Worm (Caenorhabditis elegans) whole organism, L3 larva: ENCODE measurements around the gene mrpl-2.

ENCODE experiments used
- R02D3.7 ChIP-seq: fragments of 150-350 bp; optimal IDR thresholded peaks from 2 replicates; lab custom pipeline; 2014; ENCODE audit warnings: missing biosample characterization, missing genetic modification characterization
- ZK546.5 ChIP-seq: sonication (generic microtip); optimal IDR thresholded peaks from 2 replicates; lab custom pipeline; 2017; ENCODE audit warnings: missing biosample characterization, missing genetic modification characterization
- aly-2 ChIP-seq: fragments of 150-350 bp; optimal IDR thresholded peaks from 2 replicates; lab custom pipeline; 2014; ENCODE audit warnings: missing biosample characterization, missing genetic modification characterization
- ceh-16 ChIP-seq: sonication (generic microtip); optimal IDR thresholded peaks from 2 replicates; lab custom pipeline; 2017; ENCODE audit warnings: missing biosample characterization, missing genetic modification characterization
- ceh-28 ChIP-seq: fragments of 150-350 bp; optimal IDR thresholded peaks from 2 replicates; lab custom pipeline; 2014; ENCODE audit warnings: missing biosample characterization, missing genetic modification reagents, missing genetic modification characterization
- ceh-9 ChIP-seq: sonication (generic microtip); optimal IDR thresholded peaks from 2 replicates; lab custom pipeline; 2018; ENCODE audit warnings: missing biosample characterization, missing genetic modification characterization
- daf-12 ChIP-seq: fragments of 150-350 bp; optimal IDR thresholded peaks from 2 replicates; lab custom pipeline; 2014; ENCODE audit warnings: missing biosample characterization, missing genetic modification reagents, missing genetic modification characterization
- egl-27 ChIP-seq: sonication (generic microtip); optimal IDR thresholded peaks from 4 replicates; lab custom pipeline; 2017; ENCODE audit warnings: missing biosample characterization, missing genetic modification reagents, missing genetic modification characterization
- eor-1 ChIP-seq, 2 experiments: fragments of 150-350 bp; optimal IDR thresholded peaks; 2 replicates each; lab custom pipeline; 2014 to 2018; ENCODE audit warnings: missing biosample characterization in 2 of 2, missing genetic modification characterization in 2 of 2
- fkh-2 ChIP-seq: fragments of 150-350 bp; optimal IDR thresholded peaks from 2 replicates; lab custom pipeline; 2014; ENCODE audit warnings: missing biosample characterization, missing genetic modification reagents, missing genetic modification characterization
- fos-1 ChIP-seq: fragments of 150-350 bp; optimal IDR thresholded peaks from 2 replicates; lab custom pipeline; 2014; ENCODE audit warnings: missing biosample characterization, missing genetic modification characterization
- jun-1 ChIP-seq: fragments of 150-350 bp; optimal IDR thresholded peaks from 2 replicates; lab custom pipeline; 2014; ENCODE audit warnings: missing biosample characterization, missing genetic modification reagents, missing genetic modification characterization
- lsy-12 ChIP-seq: sonication (generic microtip); optimal IDR thresholded peaks from 2 replicates; lab custom pipeline; 2016; ENCODE audit warnings: mild to moderate bottlenecking, missing genetic modification characterization, missing compliant biosample characterization
- mdl-1 ChIP-seq: fragments of 150-350 bp; optimal IDR thresholded peaks from 2 replicates; lab custom pipeline; 2014; ENCODE audit warnings: missing biosample characterization, missing genetic modification characterization
- mml-1 ChIP-seq: fragments of 150-350 bp; sonication (generic microtip); optimal IDR thresholded peaks from 3 replicates; lab custom pipeline; 2014; ENCODE audit warnings: missing biosample characterization, missing genetic modification characterization
- nfya-1 ChIP-seq: sonication (generic microtip); optimal IDR thresholded peaks from 2 replicates; lab custom pipeline; 2017; ENCODE audit warnings: missing genetic modification characterization, mild to moderate bottlenecking, missing compliant biosample characterization, antibody characterized with exemption, moderate library complexity; ENCODE audit not compliant: insufficient read depth
- nhr-11 ChIP-seq: fragments of 150-350 bp; optimal IDR thresholded peaks from 2 replicates; lab custom pipeline; 2014; ENCODE audit warnings: missing biosample characterization, missing genetic modification characterization
- nhr-12 ChIP-seq: fragments of 150-350 bp; optimal IDR thresholded peaks from 2 replicates; lab custom pipeline; 2014; ENCODE audit warnings: missing biosample characterization, missing genetic modification characterization
- nhr-23 ChIP-seq: fragments of 150-350 bp; optimal IDR thresholded peaks from 2 replicates; lab custom pipeline; 2014; ENCODE audit warnings: missing biosample characterization, missing genetic modification reagents, missing genetic modification characterization
- nhr-237 ChIP-seq: fragments of 150-350 bp; optimal IDR thresholded peaks from 2 replicates; lab custom pipeline; 2014; ENCODE audit warnings: missing biosample characterization, missing genetic modification characterization
- nhr-25 ChIP-seq: sonication (generic microtip); optimal IDR thresholded peaks from 2 replicates; lab custom pipeline; 2017; ENCODE audit warnings: missing biosample characterization, missing genetic modification characterization
- nhr-28 ChIP-seq: fragments of 150-350 bp; optimal IDR thresholded peaks from 2 replicates; lab custom pipeline; 2014; ENCODE audit warnings: missing biosample characterization, missing genetic modification characterization
- nhr-76 ChIP-seq: fragments of 150-350 bp; sonication (generic microtip); optimal IDR thresholded peaks from 5 replicates; lab custom pipeline; 2014; ENCODE audit warnings: missing biosample characterization, missing genetic modification characterization
- pha-4 ChIP-seq: fragments of 150-350 bp; optimal IDR thresholded peaks from 2 replicates; lab custom pipeline; 2014; ENCODE audit warnings: missing biosample characterization, missing genetic modification reagents, missing genetic modification characterization
- sea-2 ChIP-seq: fragments of 150-350 bp; sonication (generic microtip); optimal IDR thresholded peaks from 4 replicates; lab custom pipeline; 2014; ENCODE audit warnings: missing biosample characterization, missing genetic modification reagents, missing genetic modification characterization
- skn-1 ChIP-seq: fragments of 150-350 bp; optimal IDR thresholded peaks from 2 replicates; lab custom pipeline; 2014; ENCODE audit warnings: missing biosample characterization, missing genetic modification characterization
- tbx-2 ChIP-seq: sonication (generic microtip); optimal IDR thresholded peaks from 2 replicates; lab custom pipeline; 2016; ENCODE audit warnings: mild to moderate bottlenecking, missing genetic modification characterization, missing compliant biosample characterization
- unc-39 ChIP-seq: sonication (generic microtip); optimal IDR thresholded peaks from 4 replicates; lab custom pipeline; 2017; ENCODE audit warnings: missing biosample characterization, missing genetic modification characterization
- unc-62 ChIP-seq: fragments of 150-350 bp; sonication (generic microtip); optimal IDR thresholded peaks from 4 replicates; lab custom pipeline; 2014; ENCODE audit warnings: missing biosample characterization, missing genetic modification reagents, missing genetic modification characterization
- zag-1 ChIP-seq: fragments of 150-350 bp; optimal IDR thresholded peaks from 2 replicates; lab custom pipeline; 2014; ENCODE audit warnings: missing biosample characterization, missing genetic modification characterization
- ztf-11 ChIP-seq: fragments of 150-350 bp; optimal IDR thresholded peaks from 2 replicates; lab custom pipeline; 2014; ENCODE audit warnings: missing biosample characterization, missing genetic modification characterization
- ztf-4 ChIP-seq: fragments of 150-350 bp; optimal IDR thresholded peaks from 2 replicates; lab custom pipeline; 2014; ENCODE audit warnings: missing biosample characterization, missing genetic modification characterization

The mrpl-2 gene

ce11 chrIV:741831-742230, 31.2 kb upstream of the mrpl-2 start:
- no peak for TF ChIP-seq nhr-28 (tag; lab: Kevin White, UChicago)
- TF ChIP-seq tbx-2 (tag; lab: Kevin White, UChicago): no peak
- no peak for TF ChIP-seq eor-1 (tag; optimal IDR thresholded peaks at IDR 0.05; lab: Kevin White, UChicago)
- TF ChIP-seq ceh-28 (tag; lab: Kevin White, UChicago): no peak
- TF ChIP-seq nhr-23 (tag; lab: Kevin White, UChicago): no peak
- no peak for TF ChIP-seq aly-2 (tag; lab: Kevin White, UChicago)
- TF ChIP-seq jun-1 (tag; lab: Kevin White, UChicago): no peak
- TF ChIP-seq, all 47 proteins: peak for 0

- no peak for TF ChIP-seq nfya-1
- no peak for TF ChIP-seq unc-39
- TF ChIP-seq fkh-2 (tag; lab: Kevin White, UChicago): no peak
- no peak for TF ChIP-seq nhr-11 (tag; lab: Kevin White, UChicago)
- no peak for TF ChIP-seq fos-1
- no peak for TF ChIP-seq nhr-28 (tag; lab: Kevin White, UChicago)
- TF ChIP-seq nhr-25 (tag; lab: Kevin White, UChicago): no peak
- TF ChIP-seq mdl-1: no peak
- no peak for TF ChIP-seq nhr-12 (tag; lab: Kevin White, UChicago)
- TF ChIP-seq pha-4 (tag; lab: Kevin White, UChicago): no peak
- no peak for TF ChIP-seq tbx-2 (tag; lab: Kevin White, UChicago)
- no peak for TF ChIP-seq skn-1
- TF ChIP-seq R02D3.7 (tag; lab: Kevin White, UChicago): no peak
- TF ChIP-seq, all 47 proteins: peak for 0
Observed at ce11 chrIV:746333-746732, 26.7 kb upstream of the mrpl-2 start.

- TF ChIP-seq daf-12 (tag; lab: Kevin White, UChicago): no peak
- no peak for TF ChIP-seq nhr-76
- no peak for TF ChIP-seq unc-62 (GFP tag; lab: Kevin White, UChicago)
Observed at ce11 chrIV:749557-749956, 23.5 kb upstream of the mrpl-2 start.

- no peak for TF ChIP-seq unc-62 (GFP tag; lab: Kevin White, UChicago)
- TF ChIP-seq lsy-12 (tag; lab: Kevin White, UChicago): no peak
- TF ChIP-seq ceh-9: no peak
- no peak for TF ChIP-seq ztf-4 (tag; lab: Kevin White, UChicago)
- TF ChIP-seq ceh-16: no peak
- TF ChIP-seq nhr-76: no peak
- no peak for TF ChIP-seq nhr-11 (tag; lab: Kevin White, UChicago)
- no peak for TF ChIP-seq zag-1 (tag; lab: Kevin White, UChicago)
- no peak for TF ChIP-seq jun-1 (tag; lab: Kevin White, UChicago)
- TF ChIP-seq, all 47 proteins: peak for 0
Observed at ce11 chrIV:754357-754972, 18.6 kb upstream of the mrpl-2 start.

- TF ChIP-seq ZK546.5 (tag; lab: Kevin White, UChicago) (no peak), nhr-11 (tag; lab: Kevin White, UChicago) (no peak), mml-1 (tag; lab: Kevin White, UChicago) (no peak), nfya-1 (no peak)
Observed at ce11 chrIV:756421-756820, 16.6 kb upstream of the mrpl-2 start, which contains the start of gene srt-23. srt-23 (plus strand) TSS chrIV:756721.

- TF ChIP-seq eor-1 (tag; optimal IDR thresholded peaks at IDR 0.05; lab: Kevin White, UChicago) (no peak), nhr-76 (no peak), egl-27 (tag; lab: Kevin White, UChicago) (no peak), ZK546.5 (tag; lab: Kevin White, UChicago) (no peak), mml-1 (tag; lab: Kevin White, UChicago) (no peak)
Observed at ce11 chrIV:756956-757355, 16.1 kb upstream of the mrpl-2 start.

- TF ChIP-seq ztf-4 (tag; lab: Kevin White, UChicago): no peak
- TF ChIP-seq skn-1: no peak
- TF ChIP-seq eor-1 (tag; optimal IDR thresholded peaks at IDR 0.05; lab: Kevin White, UChicago): no peak
- no peak for TF ChIP-seq ceh-16
- no peak for TF ChIP-seq unc-62 (GFP tag; lab: Kevin White, UChicago)
- TF ChIP-seq ztf-11 (tag; lab: Kevin White, UChicago): no peak
- TF ChIP-seq tbx-2 (tag; lab: Kevin White, UChicago): no peak
- TF ChIP-seq nhr-25 (tag; lab: Kevin White, UChicago): no peak
- TF ChIP-seq sea-2 (GFP tag; lab: Kevin White, UChicago): no peak
- no peak for TF ChIP-seq nhr-237
Observed at ce11 chrIV:757548-757947, 15.5 kb upstream of the mrpl-2 start.
